Worm (Caenorhabditis elegans): ENCODE results near the gene pxn-1.
"Not testable (repeated sequence)": the region's sequence is repeated elsewhere in the genome, so short reads cannot be mapped to it uniquely, and the experiment has no call there.

The pxn-1 gene

DNA sequence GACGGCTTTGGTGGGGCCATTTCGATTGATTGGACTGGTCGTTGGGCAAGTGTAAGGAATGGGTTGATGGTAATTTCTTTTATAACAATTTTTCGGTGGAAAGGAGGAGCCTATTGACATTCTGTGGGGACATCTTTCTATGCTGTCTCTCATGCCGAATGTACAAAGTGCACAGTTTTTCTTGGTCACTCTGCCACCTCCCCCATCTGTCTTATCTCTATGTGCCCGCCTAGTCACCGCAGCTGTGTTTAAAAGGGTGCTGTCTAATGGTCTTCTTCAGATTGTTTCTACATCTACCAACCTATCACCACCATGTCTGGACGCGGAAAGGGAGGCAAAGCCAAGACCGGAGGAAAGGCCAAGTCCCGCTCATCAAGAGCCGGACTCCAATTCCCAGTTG is 38.4 kb downstream of the pxn-1 start, which contains the start of the genes his-8 and his-7:
Gene his-8, minus strand, starts transcription at position 20 of the 400 bp plus-strand sequence.
Gene his-7, plus strand, starts transcription at position 313 of the 400 bp plus-strand sequence.
- TF ChIP-seq ref-2, pqm-1, lim-6 (tag; optimal IDR thresholded peaks at IDR 0.05): not testable (repeated sequence)

ce11 chrV:8533916-8534315 is 39.2 kb downstream of the pxn-1 start:
- TF ChIP-seq ttx-3 (tag; optimal IDR thresholded peaks at IDR 0.05) (no peak), zip-5 (tag; optimal IDR thresholded peaks at IDR 0.05) (no peak), elt-4 (tag; optimal IDR thresholded peaks at IDR 0.05) (no peak), pag-3 (tag; optimal IDR thresholded peaks at IDR 0.05; ENCODE audit: borderline replicate concordance) (no peak), T23F11.4 (GFP tag; optimal IDR thresholded peaks at IDR 0.05) (no peak), ceh-14 (tag; optimal IDR thresholded peaks at IDR 0.05) (no peak), ceh-2 (tag; optimal IDR thresholded peaks at IDR 0.05) (no peak), ceh-30 (tag; optimal IDR thresholded peaks at IDR 0.05) (no peak), gmeb-2 (tag; optimal IDR thresholded peaks at IDR 0.05) (no peak), tbx-2 (tag; optimal IDR thresholded peaks at IDR 0.05) (no peak), Y22D7AL.16 (tag; optimal IDR thresholded peaks at IDR 0.05) (no peak), dve-1 (tag; optimal IDR thresholded peaks at IDR 0.05) (no peak)

DNA sequence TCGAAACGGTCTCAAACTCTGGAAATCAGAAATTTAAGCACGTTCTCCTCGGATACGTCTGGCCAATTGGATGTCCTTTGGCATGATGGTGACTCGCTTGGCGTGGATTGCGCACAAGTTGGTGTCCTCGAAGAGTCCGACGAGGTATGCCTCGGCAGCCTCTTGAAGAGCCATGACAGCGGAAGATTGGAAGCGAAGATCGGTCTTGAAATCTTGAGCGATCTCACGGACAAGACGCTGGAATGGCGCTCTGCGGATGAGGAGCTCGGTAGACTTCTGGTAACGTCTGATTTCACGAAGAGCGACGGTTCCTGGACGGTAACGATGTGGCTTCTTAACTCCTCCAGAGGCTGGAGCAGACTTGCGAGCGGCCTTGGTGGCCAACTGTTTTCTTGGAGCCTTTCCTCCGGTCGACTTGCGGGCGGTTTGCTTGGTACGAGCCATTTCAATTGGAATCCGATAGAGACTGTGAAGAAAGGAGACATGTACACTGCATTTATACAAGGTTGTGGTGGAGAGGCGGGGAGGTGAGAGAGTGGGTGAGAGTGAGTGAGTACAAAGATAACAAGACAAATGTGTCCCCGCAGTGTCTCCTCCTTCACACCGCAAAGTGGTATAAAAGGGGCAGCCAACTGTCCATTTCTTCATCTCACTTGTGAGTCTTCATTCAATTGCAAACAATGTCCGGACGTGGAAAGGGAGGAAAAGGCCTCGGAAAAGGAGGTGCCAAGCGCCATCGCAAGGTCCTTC is 40.0 kb downstream of the pxn-1 start, which contains the start of the genes his-6 and his-5:
Gene his-6, minus strand, starts transcription at position 444 of the 750 bp plus-strand sequence.
Gene his-5, plus strand, starts transcription at position 681 of the 750 bp plus-strand sequence.
- peak; percentile 61 for TF ChIP-seq unc-3 (GFP tag; conservative IDR thresholded peaks at IDR 0.05)
- TF ChIP-seq unc-3 (tag; optimal IDR thresholded peaks at IDR 0.05), result not testable (repeated sequence)
- TF ChIP-seq sox-2 (GFP tag; IDR thresholded peaks at IDR 0.05), result peak; percentile 30
- peak; percentile 51 for TF ChIP-seq ref-2 (tag; optimal IDR thresholded peaks at IDR 0.05)
- TF ChIP-seq ceh-31 (tag; optimal IDR thresholded peaks at IDR 0.05), result peak; percentile 52

ce11 chrV:8536213-8536612 is 41.5 kb downstream of the pxn-1 start, which contains the start of gene his-39:
Gene his-39, plus strand, starts transcription at chrV:8536513.
- TF ChIP-seq F13H6.1 (tag; optimal IDR thresholded peaks at IDR 0.05) (no peak), unc-55 (GFP tag; optimal IDR thresholded peaks at IDR 0.05) (no peak), ceh-9 (tag; optimal IDR thresholded peaks at IDR 0.05) (no peak), lin-11 (tag; optimal IDR thresholded peaks at IDR 0.05) (no peak), unc-86 (tag; optimal IDR thresholded peaks at IDR 0.05) (no peak), fax-1 (tag; optimal IDR thresholded peaks at IDR 0.05) (no peak), pax-1 (tag; optimal IDR thresholded peaks at IDR 0.05) (no peak), ceh-18 (tag; optimal IDR thresholded peaks at IDR 0.05) (no peak), ceh-2 (tag; optimal IDR thresholded peaks at IDR 0.05) (no peak), fkh-10 (GFP tag; optimal IDR thresholded peaks at IDR 0.05) (no peak), mec-3 (tag; optimal IDR thresholded peaks at IDR 0.05; ENCODE audit: borderline replicate concordance) (no peak), rnt-1 (tag; optimal IDR thresholded peaks at IDR 0.05) (no peak), ceh-48 (tag; optimal IDR thresholded peaks at IDR 0.05) (no peak), npax-4 (tag; optimal IDR thresholded peaks at IDR 0.05) (no peak), zip-5 (tag; optimal IDR thresholded peaks at IDR 0.05) (no peak), pat-9 (tag; optimal IDR thresholded peaks at IDR 0.05) (no peak)

ce11 chrV:8537031-8537430 is 42.3 kb downstream of the pxn-1 start, which contains the start of gene otpl-4:
Gene otpl-4, plus strand, starts transcription at chrV:8537331.
- TF ChIP-seq C38D4.7 (GFP tag; optimal IDR thresholded peaks at IDR 0.05), result no peak
- no peak for TF ChIP-seq ceh-31 (tag; optimal IDR thresholded peaks at IDR 0.05)
- TF ChIP-seq tbx-7 (tag; optimal IDR thresholded peaks at IDR 0.05), result no peak
- TF ChIP-seq ceh-30 (tag; optimal IDR thresholded peaks at IDR 0.05), result no peak
- no peak for TF ChIP-seq ceh-14 (tag; optimal IDR thresholded peaks at IDR 0.05)
- TF ChIP-seq K02D7.2 (tag; optimal IDR thresholded peaks at IDR 0.05), result no peak
- TF ChIP-seq C08G9.2 (tag; optimal IDR thresholded peaks at IDR 0.05), result no peak

Data from whole organism, late embryonic.